Fruit fly (Drosophila melanogaster) whole organism, embryonic: ENCODE results near the gene nmo.

Experiments
- Bgb ChIP-seq: fragments of 200-800 bp; sonication (Bioruptor generic); IDR thresholded peaks from 2 replicates; pipeline ENCODE4 v1.3.6; 2022; ENCODE audit warnings: missing biosample characterization, missing genetic modification characterization; ENCODE audit not compliant: partially characterized antibody
- CG10209 ChIP-seq: fragments of 200-800 bp; sonication (Bioruptor generic); optimal IDR thresholded peaks from 3 replicates; lab custom pipeline; 2017; ENCODE audit warnings: missing biosample characterization, mild to moderate bottlenecking, missing genetic modification characterization, missing genetic modification reagents
- CG1024 ChIP-seq: fragments of 200-800 bp; sonication (Bioruptor generic); IDR thresholded peaks from 2 replicates; pipeline ENCODE4 v1.3.6; 2022; ENCODE audit warnings: missing biosample characterization, missing genetic modification characterization
- CG10321 ChIP-seq: fragments of 200-800 bp; sonication (Bioruptor generic); IDR thresholded peaks from 2 replicates; pipeline ENCODE4 v1.3.6; 2022; ENCODE audit warnings: missing biosample characterization, missing genetic modification characterization
- CG10959 ChIP-seq: fragments of 200-800 bp; sonication (Bioruptor generic); IDR thresholded peaks from 2 replicates; pipeline ENCODE4 v1.3.6; 2022; ENCODE audit warnings: missing biosample characterization, missing genetic modification characterization
- CG10979 ChIP-seq: fragments of 200-800 bp; sonication (Bioruptor generic); optimal IDR thresholded peaks from 2 replicates; lab custom pipeline; 2018; ENCODE audit warnings: missing biosample characterization, mild to moderate bottlenecking, missing genetic modification characterization, moderate library complexity
- CG12391 ChIP-seq: fragments of 200-800 bp; sonication (Bioruptor generic); optimal IDR thresholded peaks from 3 replicates; lab custom pipeline; 2018; ENCODE audit warnings: missing biosample characterization, mild to moderate bottlenecking, missing genetic modification characterization, moderate library complexity
- CG12769 ChIP-seq: fragments of 200-800 bp; sonication (Bioruptor generic); optimal IDR thresholded peaks from 2 replicates; lab custom pipeline; 2019; ENCODE audit warnings: missing biosample characterization, mild to moderate bottlenecking, missing genetic modification characterization, moderate library complexity
- CG13296 ChIP-seq: fragments of 200-800 bp; sonication (Bioruptor generic); optimal IDR thresholded peaks from 3 replicates; lab custom pipeline; 2018; ENCODE audit warnings: missing biosample characterization, mild to moderate bottlenecking, missing genetic modification characterization
- CG14014 ChIP-seq: fragments of 200-800 bp; sonication (Bioruptor generic); IDR thresholded peaks from 2 replicates; pipeline ENCODE4 v1.3.6; 2022; ENCODE audit warnings: missing biosample characterization, missing genetic modification characterization
- CG14965 ChIP-seq: fragments of 200-800 bp; sonication (Bioruptor generic); optimal IDR thresholded peaks from 2 replicates; lab custom pipeline; 2016; ENCODE audit warnings: missing biosample characterization, missing genetic modification characterization, borderline replicate concordance
- CG15696 ChIP-seq: fragments of 200-800 bp; sonication (Bioruptor generic); optimal IDR thresholded peaks from 2 replicates; lab custom pipeline; 2019; ENCODE audit warnings: missing biosample characterization, mild to moderate bottlenecking, missing genetic modification characterization, moderate library complexity
- CG16779 ChIP-seq: fragments of 200-800 bp; sonication (Bioruptor generic); IDR thresholded peaks from 2 replicates; pipeline ENCODE4 v1.3.6; 2022; ENCODE audit warnings: missing biosample characterization, missing genetic modification characterization
- CG16813 ChIP-seq: fragments of 200-800 bp; sonication (Bioruptor generic); IDR thresholded peaks from 3 replicates; pipeline ENCODE4 v1.3.6; 2022; ENCODE audit warnings: missing biosample characterization, missing genetic modification characterization; ENCODE audit not compliant: partially characterized antibody
- CG16815 ChIP-seq: fragments of 200-800 bp; sonication (Bioruptor generic); optimal IDR thresholded peaks from 3 replicates; lab custom pipeline; 2017; ENCODE audit warnings: missing biosample characterization, mild to moderate bottlenecking, missing genetic modification characterization
- CG1792 ChIP-seq: fragments of 200-800 bp; sonication (Bioruptor generic); optimal IDR thresholded peaks from 2 replicates; lab custom pipeline; 2016; ENCODE audit warnings: missing biosample characterization, missing genetic modification characterization
- CG18764 ChIP-seq: fragments of 200-800 bp; sonication (Bioruptor generic); optimal IDR thresholded peaks from 3 replicates; lab custom pipeline; 2016; ENCODE audit warnings: missing biosample characterization, missing genetic modification characterization
- CG31441 ChIP-seq: fragments of 200-800 bp; sonication (Bioruptor generic); IDR thresholded peaks from 2 replicates; pipeline ENCODE4 v1.3.6; 2022; ENCODE audit warnings: missing biosample characterization, missing genetic modification characterization
- CG33557 ChIP-seq: fragments of 200-800 bp; sonication (Bioruptor generic); optimal IDR thresholded peaks from 2 replicates; lab custom pipeline; 2019; ENCODE audit warnings: missing biosample characterization, mild to moderate bottlenecking, missing genetic modification characterization, moderate library complexity
- CG3407 ChIP-seq: fragments of 200-800 bp; sonication (Bioruptor generic); optimal IDR thresholded peaks from 2 replicates; lab custom pipeline; 2018; ENCODE audit warnings: missing biosample characterization, mild to moderate bottlenecking, missing genetic modification characterization
- CG3726 ChIP-seq: fragments of 200-800 bp; sonication (Bioruptor generic); IDR thresholded peaks from 3 replicates; pipeline ENCODE4, ENCODE4 v1.3.6; 2022; ENCODE audit warnings: missing biosample characterization, missing genetic modification characterization
- CG5953 ChIP-seq: fragments of 200-800 bp; sonication (Bioruptor generic); IDR thresholded peaks from 2 replicates; pipeline ENCODE4 v1.3.6; 2022; ENCODE audit warnings: missing biosample characterization, missing genetic modification characterization
- CG6654 ChIP-seq: fragments of 200-800 bp; sonication (Bioruptor generic); optimal IDR thresholded peaks from 2 replicates; lab custom pipeline; 2017; ENCODE audit warnings: missing biosample characterization, mild to moderate bottlenecking, missing genetic modification characterization
- CG6689 ChIP-seq: fragments of 200-800 bp; sonication (Bioruptor generic); IDR thresholded peaks from 2 replicates; pipeline ENCODE4 v1.3.6; 2022; ENCODE audit warnings: missing biosample characterization, missing genetic modification characterization
- CG6791 ChIP-seq: fragments of 200-800 bp; sonication (Bioruptor generic); IDR thresholded peaks from 3 replicates; pipeline ENCODE4 v1.3.6; 2022; ENCODE audit warnings: missing biosample characterization, missing genetic modification characterization; ENCODE audit not compliant: partially characterized antibody
- CG7271 ChIP-seq: fragments of 200-800 bp; sonication (Bioruptor generic); optimal IDR thresholded peaks from 2 replicates; lab custom pipeline; 2018; ENCODE audit warnings: missing biosample characterization, mild to moderate bottlenecking, missing genetic modification characterization, moderate library complexity
- CG9727 ChIP-seq: fragments of 200-800 bp; sonication (Bioruptor generic); optimal IDR thresholded peaks from 3 replicates; lab custom pipeline; 2017; ENCODE audit warnings: missing biosample characterization, mild to moderate bottlenecking, missing genetic modification characterization
- Dfd ChIP-seq, 2 experiments: fragments of >200 bp; optimal IDR thresholded peaks; 2 replicates each; lab custom pipeline; 2017; ENCODE audit warnings: missing biosample characterization in 2 of 2, missing genetic modification characterization in 2 of 2
- Eip74EF ChIP-seq, 2 experiments: fragments of 200-800 bp in 1 of 2; fragments of >200 bp in 1 of 2; sonication (Bioruptor generic) in 1 of 2; optimal IDR thresholded peaks; 2 replicates each; lab custom pipeline; 2017 to 2019; ENCODE audit warnings: missing biosample characterization in 2 of 2, missing genetic modification characterization in 2 of 2, mild to moderate bottlenecking in 1 of 2, moderate library complexity in 1 of 2
- Fer3 ChIP-seq: fragments of 200-800 bp; sonication (Bioruptor generic); optimal IDR thresholded peaks from 2 replicates; lab custom pipeline; 2018; ENCODE audit warnings: missing biosample characterization, mild to moderate bottlenecking, missing genetic modification characterization, moderate library complexity
- HLH3B ChIP-seq: fragments of 200-800 bp; sonication (Bioruptor generic); IDR thresholded peaks from 2 replicates; pipeline ENCODE4 v1.3.6; 2022; ENCODE audit warnings: missing biosample characterization, missing genetic modification characterization
- Ravus ChIP-seq: fragments of 200-800 bp; sonication (Bioruptor generic); IDR thresholded peaks from 2 replicates; pipeline ENCODE4 v1.3.6; 2022; ENCODE audit warnings: missing biosample characterization, missing genetic modification characterization
- Vsx1 ChIP-seq: fragments of 200-800 bp; sonication (Bioruptor generic); optimal IDR thresholded peaks from 2 replicates; lab custom pipeline; 2017; ENCODE audit warnings: missing biosample characterization, mild to moderate bottlenecking, missing genetic modification characterization, missing genetic modification reagents
- ap ChIP-seq: fragments of 200-800 bp; sonication (Bioruptor generic); IDR thresholded peaks from 2 replicates; pipeline ENCODE4 v1.3.6; 2022; ENCODE audit warnings: missing biosample characterization, missing genetic modification characterization
- bcd ChIP-seq: fragments of 200-800 bp; sonication (Bioruptor generic); optimal IDR thresholded peaks from 2 replicates; lab custom pipeline; 2017; ENCODE audit warnings: missing biosample characterization, mild to moderate bottlenecking, missing genetic modification characterization
- cg ChIP-seq: fragments of 200-800 bp; sonication (Bioruptor generic); optimal IDR thresholded peaks from 3 replicates; lab custom pipeline; 2019; ENCODE audit warnings: missing biosample characterization, mild to moderate bottlenecking, missing genetic modification characterization, moderate library complexity
- chif ChIP-seq, 2 experiments: fragments of 200-800 bp; sonication (Bioruptor generic); optimal IDR thresholded peaks; 3 replicates each; lab custom pipeline; 2016; ENCODE audit warnings: missing biosample characterization in 2 of 2, missing genetic modification characterization in 2 of 2
- chn ChIP-seq: fragments of 200-800 bp; sonication (Bioruptor generic); optimal IDR thresholded peaks from 2 replicates; lab custom pipeline; 2016; ENCODE audit warnings: missing biosample characterization, missing genetic modification characterization
- ci ChIP-seq: fragments of 200-800 bp; sonication (Bioruptor generic); IDR thresholded peaks from 3 replicates; pipeline ENCODE4 v1.3.6; 2022; ENCODE audit warnings: missing biosample characterization, missing genetic modification characterization
- exex ChIP-seq: fragments of 200-800 bp; sonication (Bioruptor generic); optimal IDR thresholded peaks from 4 replicates; lab custom pipeline; 2018; ENCODE audit warnings: missing biosample characterization, mild to moderate bottlenecking, missing genetic modification characterization, moderate library complexity
- fd102C ChIP-seq: fragments of 200-800 bp; sonication (Bioruptor generic); optimal IDR thresholded peaks from 2 replicates; lab custom pipeline; 2018; ENCODE audit warnings: missing biosample characterization, mild to moderate bottlenecking, missing genetic modification characterization, moderate library complexity
- fd96Cb ChIP-seq: fragments of 200-800 bp; sonication (Bioruptor generic); optimal IDR thresholded peaks from 2 replicates; lab custom pipeline; 2018; ENCODE audit warnings: missing biosample characterization, mild to moderate bottlenecking, missing genetic modification characterization, moderate library complexity
- fu2 ChIP-seq: fragments of 200-800 bp; sonication (Bioruptor generic); optimal IDR thresholded peaks from 2 replicates; lab custom pipeline; 2016; ENCODE audit warnings: missing biosample characterization, missing genetic modification characterization
- lbe ChIP-seq: fragments of 200-800 bp; sonication (Bioruptor generic); optimal IDR thresholded peaks from 2 replicates; lab custom pipeline; 2016; ENCODE audit warnings: missing biosample characterization, mild to moderate bottlenecking, missing genetic modification characterization
- mam ChIP-seq: fragments of 200-800 bp; sonication (Bioruptor generic); optimal IDR thresholded peaks from 3 replicates; lab custom pipeline; 2016; ENCODE audit warnings: missing biosample characterization, missing genetic modification characterization
- otp ChIP-seq: fragments of 200-800 bp; sonication (Bioruptor generic); IDR thresholded peaks from 3 replicates; pipeline ENCODE4, ENCODE4 v1.3.6; 2022; ENCODE audit warnings: missing biosample characterization, missing genetic modification characterization
- pfk ChIP-seq: fragments of 200-800 bp; sonication (Bioruptor generic); optimal IDR thresholded peaks from 2 replicates; lab custom pipeline; 2018; ENCODE audit warnings: missing biosample characterization, mild to moderate bottlenecking, missing genetic modification characterization, moderate library complexity
- sens-2 ChIP-seq: fragments of 200-800 bp; sonication (Bioruptor generic); IDR thresholded peaks from 2 replicates; pipeline ENCODE4 v1.3.6; 2022; ENCODE audit warnings: missing biosample characterization, missing genetic modification characterization
- slp2 ChIP-seq: fragments of 200-800 bp; sonication (Bioruptor generic); optimal IDR thresholded peaks from 2 replicates; lab custom pipeline; 2016; ENCODE audit warnings: missing biosample characterization, missing genetic modification characterization
- zen ChIP-seq: fragments of 200-800 bp; sonication (Bioruptor generic); optimal IDR thresholded peaks from 3 replicates; lab custom pipeline; 2018; ENCODE audit warnings: missing biosample characterization, mild to moderate bottlenecking, missing genetic modification characterization, moderate library complexity

The nmo gene

DNA sequence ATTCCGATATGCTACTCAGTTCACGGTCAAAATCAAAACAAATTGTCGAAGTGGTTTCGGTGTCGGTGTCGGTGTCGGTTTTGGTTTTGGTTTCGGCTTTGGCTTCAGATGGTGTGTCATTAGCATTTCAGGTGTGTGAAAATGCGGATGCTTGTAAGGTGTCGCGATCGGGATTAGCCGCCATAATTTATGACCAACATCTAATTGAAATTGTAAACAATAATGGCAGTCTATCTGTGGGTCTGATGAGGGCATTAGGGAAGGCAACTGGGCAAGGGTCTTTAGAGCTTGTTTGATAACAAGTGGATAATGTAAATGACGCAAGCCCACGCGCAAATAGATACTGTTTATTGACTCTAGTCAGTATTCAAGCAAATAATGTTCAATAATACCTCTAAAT is 96.1 kb downstream of the nmo start (continued):
- no peak for TF ChIP-seq CG7271 (tag; lab: Kevin White, UChicago)
- no peak for TF ChIP-seq CG18764 (GFP tag; lab: Kevin White, UChicago)
- TF ChIP-seq CG5953 (GFP tag; lab: Robert Waterston, UW) = no peak
- no peak for TF ChIP-seq CG14965 (GFP tag; lab: Kevin White, UChicago)
- TF ChIP-seq CG33557 (GFP tag; lab: Kevin White, UChicago) = no peak
- TF ChIP-seq chn (GFP tag; lab: Kevin White, UChicago) = no peak
- TF ChIP-seq CG3726 (GFP tag; lab: Robert Waterston, UW) = no peak
- no peak for TF ChIP-seq exex (tag; lab: Kevin White, UChicago)
- TF ChIP-seq Bgb (GFP tag; lab: Robert Waterston, UW) = no peak
- no peak for TF ChIP-seq zen (tag; lab: Kevin White, UChicago)
- TF ChIP-seq HLH3B (GFP tag; lab: Robert Waterston, UW) = no peak
- 0 out of 3 replicates have a peak, but pooled peaks have one; percentile 55 for TF ChIP-seq otp
- TF ChIP-seq CG14014 (GFP tag; lab: Robert Waterston, UW) = no peak
- TF ChIP-seq cg (GFP tag; lab: Kevin White, UChicago) = no peak
- TF ChIP-seq CG10321 (GFP tag; lab: Robert Waterston, UW) = no peak
- no peak for TF ChIP-seq lbe
- TF ChIP-seq CG6791 (GFP tag; lab: Robert Waterston, UW) = no peak
- TF ChIP-seq Eip74EF (GFP tag; optimal IDR thresholded peaks at IDR 0.05; lab: Kevin White, UChicago) = peak in 1 of 2 experiments; percentile 64
- peak; percentile 38; the same call in 1 of the 3 replicates for TF ChIP-seq ci (GFP tag; lab: Robert Waterston, UW)
- TF ChIP-seq CG12391 = no peak
- no peak for TF ChIP-seq CG1792 (GFP tag; lab: Kevin White, UChicago)
- no peak for TF ChIP-seq chif (GFP tag; optimal IDR thresholded peaks at IDR 0.05; lab: Kevin White, UChicago)
- no peak for TF ChIP-seq Fer3 (tag; lab: Kevin White, UChicago)

dm6 chr3L:8076160-8076559 is 97.3 kb downstream of the nmo start:
- TF ChIP-seq sens-2 (GFP tag; lab: Robert Waterston, UW) (no peak), CG31441 (0 out of 2 replicates have a peak, but pooled peaks have one; percentile 9), CG1024 (GFP tag; lab: Robert Waterston, UW) (no peak), CG13296 (GFP tag; lab: Kevin White, UChicago) (peak; percentile 10), CG16779 (no peak), Ravus (no peak), mam (GFP tag; lab: Kevin White, UChicago) (peak; percentile 0), bcd (GFP tag; lab: Kevin White, UChicago) (peak; percentile 30), CG16813 (GFP tag; lab: Robert Waterston, UW) (no peak), CG3407 (GFP tag; lab: Kevin White, UChicago) (no peak), Vsx1 (GFP tag; lab: Kevin White, UChicago) (no peak), fd102C (GFP tag; lab: Kevin White, UChicago) (no peak), CG10209 (GFP tag; lab: Kevin White, UChicago) (no peak), CG6689 (GFP tag; lab: Robert Waterston, UW) (no peak), CG6654 (GFP tag; lab: Kevin White, UChicago) (no peak), CG12391 (no peak), pfk (GFP tag; lab: Kevin White, UChicago) (no peak), CG10959 (GFP tag; lab: Robert Waterston, UW) (no peak), Dfd (GFP tag; optimal IDR thresholded peaks at IDR 0.05; lab: Kevin White, UChicago) (no peak), CG9727 (peak; percentile 9), fd96Cb (tag; lab: Kevin White, UChicago) (no peak), slp2 (no peak), CG16815 (GFP tag; lab: Kevin White, UChicago) (no peak), CG12769 (tag; lab: Kevin White, UChicago) (no peak), zen (tag; lab: Kevin White, UChicago) (no peak), CG15696 (tag; lab: Kevin White, UChicago) (no peak), CG10979 (tag; lab: Kevin White, UChicago) (peak; percentile 16), ap (no peak), fu2 (GFP tag; lab: Kevin White, UChicago) (no peak)
